Worm (Caenorhabditis elegans): ENCODE data around the gene clec-185.

- TF ChIP-seq egl-5 (tag; optimal IDR thresholded peaks at IDR 0.05) (no peak), ztf-11 (tag; optimal IDR thresholded peaks at IDR 0.05) (no peak), ztf-4 (tag; optimal IDR thresholded peaks at IDR 0.05) (no peak), nhr-12 (tag; optimal IDR thresholded peaks at IDR 0.05) (no peak), ZK546.5 (tag; optimal IDR thresholded peaks at IDR 0.05) (no peak), ceh-9 (tag; optimal IDR thresholded peaks at IDR 0.05) (no peak), sea-2 (GFP tag; optimal IDR thresholded peaks at IDR 0.05) (no peak)
Observed at ce11 chrIV:12416629-12417404, 21.6 kb upstream of the clec-185 start.

Data from whole organism, L3 larva.